Fruit fly (Drosophila melanogaster) whole organism, adult: Measurements from ENCODE around the gene Ugt302E1.

Experiments
- CG12768 ChIP-seq: fragments of 200-800 bp; sonication (Bioruptor generic); optimal IDR thresholded peaks from 2 replicates; lab custom pipeline; 2017; ENCODE audit warnings: missing biosample characterization, missing genetic modification characterization, mild to moderate bottlenecking, moderate library complexity, missing genetic modification reagents
- toe ChIP-seq: fragments of 200-800 bp; sonication (Bioruptor generic); optimal IDR thresholded peaks from 2 replicates; lab custom pipeline; 2016; ENCODE audit warnings: missing biosample characterization, missing genetic modification characterization

dm6 chr3R:11160907-11161306 lies 6.5 kb downstream of the Ugt302E1 start, which contains the start of gene CG4757:
- TF ChIP-seq CG12768 (GFP tag; lab: Kevin White, UChicago) (no peak), toe (no peak)
